Fruit fly (Drosophila melanogaster) whole organism, adult: Measurements from ENCODE around the gene Tsp5D.

Source experiments
- CG11617 ChIP-seq: fragments of 200-800 bp; sonication (Bioruptor generic); optimal IDR thresholded peaks from 2 replicates; lab custom pipeline; 2017; ENCODE audit warnings: mild to moderate bottlenecking, missing biosample characterization, missing genetic modification reagents, missing genetic modification characterization
- CG14711 ChIP-seq: fragments of 200-800 bp; sonication (Bioruptor generic); optimal IDR thresholded peaks from 2 replicates; lab custom pipeline; 2018; ENCODE audit warnings: missing biosample characterization, mild to moderate bottlenecking, missing genetic modification characterization, moderate library complexity
- CG1620 ChIP-seq: fragments of 200-800 bp; sonication (Bioruptor generic); optimal IDR thresholded peaks from 2 replicates; lab custom pipeline; 2016; ENCODE audit warnings: missing biosample characterization, missing genetic modification characterization
- CG7045 ChIP-seq: fragments of 200-800 bp; sonication (Bioruptor generic); optimal IDR thresholded peaks from 2 replicates; lab custom pipeline; 2017; ENCODE audit warnings: missing biosample characterization, mild to moderate bottlenecking, missing genetic modification characterization
- Clk ChIP-seq: fragments of 200-800 bp; sonication (Bioruptor generic); optimal IDR thresholded peaks from 2 replicates; lab custom pipeline; 2017; ENCODE audit warnings: missing biosample characterization, missing genetic modification characterization
- Crg-1 ChIP-seq: fragments of 200-800 bp; sonication (Bioruptor generic); optimal IDR thresholded peaks from 2 replicates; lab custom pipeline; 2016; ENCODE audit warnings: missing biosample characterization, missing genetic modification characterization
- kay ChIP-seq: fragments of 200-800 bp; sonication (Bioruptor generic); peaks from one replicate; lab custom pipeline; 2016; ENCODE audit warnings: missing biosample characterization, missing genetic modification characterization, borderline replicate concordance
- pad ChIP-seq: fragments of 200-800 bp; sonication (Bioruptor generic); optimal IDR thresholded peaks from 3 replicates; lab custom pipeline; 2017; ENCODE audit warnings: missing biosample characterization, missing genetic modification characterization, mild to moderate bottlenecking, moderate library complexity, missing genetic modification reagents

DNA sequence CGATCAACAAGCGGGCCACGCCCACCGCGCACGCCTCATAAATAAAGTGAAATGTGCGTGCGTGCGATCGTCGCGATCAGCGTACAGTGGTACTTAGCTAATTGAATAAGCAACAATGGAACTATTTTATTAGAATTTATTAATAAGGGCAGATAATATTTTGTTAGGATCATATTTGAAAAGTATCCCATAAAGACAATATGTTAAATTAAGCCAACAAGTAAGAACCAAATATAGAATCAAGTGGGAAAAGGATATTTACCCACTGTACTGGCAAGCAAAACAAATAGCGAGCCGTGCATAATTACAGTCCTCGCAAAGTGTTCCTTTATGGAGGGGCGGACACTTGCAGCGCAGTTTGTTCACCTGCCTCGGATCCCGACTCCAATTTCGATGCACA, 52.6 kb downstream of the Tsp5D start:
- TF ChIP-seq Clk (GFP tag; lab: Kevin White, UChicago) (no peak), CG11617 (GFP tag; lab: Kevin White, UChicago) (no peak), CG14711 (no peak), CG1620 (no peak), kay (GFP tag; lab: Kevin White, UChicago) (no peak), CG7045 (no peak), Crg-1 (no peak), pad (GFP tag; lab: Kevin White, UChicago) (no peak)
